Worm (Caenorhabditis elegans): Measurements from ENCODE around the gene ajm-1.

ajm-1 gene

DNA sequence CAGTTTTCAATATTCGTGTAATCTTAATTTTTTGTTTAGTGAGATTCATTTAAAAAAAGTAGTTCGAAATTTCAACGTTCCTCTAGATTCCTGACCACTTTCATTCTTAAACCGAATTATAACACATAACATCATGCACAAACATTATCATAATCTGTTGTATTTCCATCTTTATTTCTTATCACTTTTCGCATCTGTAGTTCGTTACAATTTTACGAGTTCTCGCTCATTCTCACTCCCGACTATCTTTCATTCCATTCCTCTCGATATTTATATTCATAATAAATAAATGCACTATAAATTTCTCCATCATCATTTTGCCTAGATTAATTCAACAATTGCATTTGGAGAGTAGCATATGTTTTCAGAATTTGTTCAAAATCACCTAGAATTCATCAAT is 1.5 kb upstream of the ajm-1 start:
- TF ChIP-seq lin-14 (GFP tag; optimal IDR thresholded peaks at IDR 0.05) (peak; percentile 11), dpl-1 (GFP tag; optimal IDR thresholded peaks at IDR 0.05) (no peak), elt-2 (tag; optimal IDR thresholded peaks at IDR 0.05) (peak; percentile 49)

DNA sequence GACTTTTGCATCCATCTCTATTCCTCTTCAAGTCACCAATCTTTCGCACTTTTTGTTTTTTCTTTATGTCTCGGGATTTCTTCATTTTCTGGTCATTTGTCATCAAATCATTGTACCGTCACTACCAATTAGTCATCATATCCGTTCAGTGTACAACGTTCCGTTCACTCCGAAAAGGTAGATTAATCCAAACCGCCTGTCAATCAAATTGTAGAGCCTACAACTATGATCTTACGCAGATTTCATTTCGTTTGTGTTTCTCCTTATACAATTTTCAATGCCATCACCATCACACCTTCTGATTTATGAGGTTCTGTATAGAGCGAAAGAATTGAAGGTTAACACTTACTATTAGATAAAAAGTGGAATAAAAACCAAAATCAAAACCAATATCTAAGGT is 3.1 kb downstream of the ajm-1 start:
- peak; percentile 10 for TF ChIP-seq lin-13 (GFP tag; optimal IDR thresholded peaks at IDR 0.05)
- TF ChIP-seq tlp-1 (tag; optimal IDR thresholded peaks at IDR 0.05): no peak
- no peak for TF ChIP-seq fkh-4 (tag; optimal IDR thresholded peaks at IDR 0.05; ENCODE audit: borderline replicate concordance)
- peak; percentile 62 for TF ChIP-seq lin-14 (GFP tag; optimal IDR thresholded peaks at IDR 0.05)
- peak; percentile 73 for TF ChIP-seq mep-1 (tag; optimal IDR thresholded peaks at IDR 0.05)
- TF ChIP-seq ets-5 (GFP tag; IDR thresholded peaks at IDR 0.05): no peak
- TF ChIP-seq nhr-11 (tag; optimal IDR thresholded peaks at IDR 0.05): no peak
- TF ChIP-seq lin-15B (tag; optimal IDR thresholded peaks at IDR 0.05): no peak
- TF ChIP-seq irx-1 (tag; optimal IDR thresholded peaks at IDR 0.05): peak; percentile 36
- no peak for TF ChIP-seq mab-9 (GFP tag; IDR thresholded peaks at IDR 0.05)
- no peak for TF ChIP-seq fkh-10 (GFP tag; optimal IDR thresholded peaks at IDR 0.05)
- no peak for TF ChIP-seq nhr-237 (tag; optimal IDR thresholded peaks at IDR 0.05)
- peak; percentile 6 for TF ChIP-seq skn-1 (tag; optimal IDR thresholded peaks at IDR 0.05)
- peak; percentile 33 for TF ChIP-seq blmp-1 (tag; optimal IDR thresholded peaks at IDR 0.05)
- TF ChIP-seq unc-62 (GFP tag; optimal IDR thresholded peaks at IDR 0.05): no peak
- no peak for TF ChIP-seq dpl-1 (GFP tag; optimal IDR thresholded peaks at IDR 0.05)
- no peak for TF ChIP-seq xbp-1 (tag; optimal IDR thresholded peaks at IDR 0.05)
- no peak for TF ChIP-seq mdl-1 (tag; optimal IDR thresholded peaks at IDR 0.05)
- no peak for TF ChIP-seq pax-3 (tag; optimal IDR thresholded peaks at IDR 0.05)
- TF ChIP-seq lir-3 (tag; optimal IDR thresholded peaks at IDR 0.05; ENCODE audit: poor library complexity): no peak
- TF ChIP-seq sup-37 (GFP tag; optimal IDR thresholded peaks at IDR 0.05): no peak
- no peak for TF ChIP-seq jun-1 (tag; optimal IDR thresholded peaks at IDR 0.05)
- TF ChIP-seq swsn-7 (tag; optimal IDR thresholded peaks at IDR 0.05): no peak
- no peak for TF ChIP-seq sptf-1 (tag; optimal IDR thresholded peaks at IDR 0.05)
- no peak for TF ChIP-seq nhr-84 (tag; optimal IDR thresholded peaks at IDR 0.05)
- TF ChIP-seq nhr-85 (tag): peak; percentile 86
- no peak for TF ChIP-seq lin-35 (GFP tag; optimal IDR thresholded peaks at IDR 0.05)
- TF ChIP-seq nhr-76 (tag; optimal IDR thresholded peaks at IDR 0.05): no peak
- TF ChIP-seq nhr-71 (tag; optimal IDR thresholded peaks at IDR 0.05): peak; percentile 18
- TF ChIP-seq ceh-88 (GFP tag; IDR thresholded peaks at IDR 0.05): no peak
- no peak for TF ChIP-seq ztf-4 (tag; optimal IDR thresholded peaks at IDR 0.05)
- TF ChIP-seq rnt-1 (tag; optimal IDR thresholded peaks at IDR 0.05): peak; percentile 13
- no peak for TF ChIP-seq C16A3.4 (tag; optimal IDR thresholded peaks at IDR 0.05)
- TF ChIP-seq unc-86 (tag; optimal IDR thresholded peaks at IDR 0.05): no peak
- no peak for TF ChIP-seq ama-1 (optimal IDR thresholded peaks at IDR 0.05)
- TF ChIP-seq mef-2 (tag; optimal IDR thresholded peaks at IDR 0.05): no peak
- no peak for TF ChIP-seq egl-27 (tag; optimal IDR thresholded peaks at IDR 0.05)
- TF ChIP-seq hpl-2 (GFP tag; optimal IDR thresholded peaks at IDR 0.05): no peak
- no peak for TF ChIP-seq pqm-1 (tag; optimal IDR thresholded peaks at IDR 0.05)
- TF ChIP-seq tbx-2 (tag; optimal IDR thresholded peaks at IDR 0.05): no peak
- no peak for TF ChIP-seq vab-15 (tag; optimal IDR thresholded peaks at IDR 0.05)
- TF ChIP-seq alr-1 (tag; optimal IDR thresholded peaks at IDR 0.05; ENCODE audit: borderline replicate concordance): no peak
- TF ChIP-seq unc-30 (tag; optimal IDR thresholded peaks at IDR 0.05): no peak
- TF ChIP-seq ceh-63 (GFP tag; optimal IDR thresholded peaks at IDR 0.05): no peak
- TF ChIP-seq snu-23 (GFP tag; optimal IDR thresholded peaks at IDR 0.05): no peak

Data from whole organism, L1 larva.